Fruit fly (Drosophila melanogaster) whole organism, embryonic: ENCODE data around the gene GstO2.
A peak's percentile ranks its signal among the peaks of the same experiment; 100 is the strongest.

Source experiments
- Aef1 ChIP-seq: fragments of 200-800 bp; sonication (Bioruptor generic); IDR thresholded peaks from 3 replicates; pipeline ENCODE4 v1.3.6; 2022; ENCODE audit warnings: missing biosample characterization, missing genetic modification characterization
- Atf3 ChIP-seq: fragments of 200-800 bp; sonication (Bioruptor generic); optimal IDR thresholded peaks from 3 replicates; lab custom pipeline; 2016; ENCODE audit warnings: missing biosample characterization, missing genetic modification characterization
- CG12659 ChIP-seq: fragments of 200-800 bp; sonication (Bioruptor generic); optimal IDR thresholded peaks from 3 replicates; lab custom pipeline; 2017; ENCODE audit warnings: mild to moderate bottlenecking, missing biosample characterization, missing genetic modification reagents, missing genetic modification characterization
- CG12942 ChIP-seq: fragments of 200-800 bp; sonication (Bioruptor generic); optimal IDR thresholded peaks from 3 replicates; lab custom pipeline; 2016; ENCODE audit warnings: missing biosample characterization, missing genetic modification characterization
- CG13624 ChIP-seq: fragments of 200-800 bp; sonication (Bioruptor generic); optimal IDR thresholded peaks from 2 replicates; lab custom pipeline; 2016; ENCODE audit warnings: missing biosample characterization, missing genetic modification characterization
- CG14050 ChIP-seq: fragments of 200-800 bp; sonication (Bioruptor generic); IDR thresholded peaks from 3 replicates; pipeline ENCODE4 v1.3.6; 2022; ENCODE audit warnings: missing biosample characterization, missing genetic modification characterization
- CG14667 ChIP-seq: fragments of 200-800 bp; sonication (Bioruptor generic); IDR thresholded peaks from 2 replicates; pipeline ENCODE4 v1.3.6; 2022; ENCODE audit warnings: missing biosample characterization, missing genetic modification characterization
- CG1603 ChIP-seq: fragments of 200-800 bp; sonication (Bioruptor generic); optimal IDR thresholded peaks from 2 replicates; lab custom pipeline; 2019; ENCODE audit warnings: missing biosample characterization, mild to moderate bottlenecking, missing genetic modification characterization, moderate library complexity
- CG1647 ChIP-seq: fragments of 200-800 bp; sonication (Bioruptor generic); optimal IDR thresholded peaks from 3 replicates; lab custom pipeline; 2016; ENCODE audit warnings: missing biosample characterization, missing genetic modification characterization
- CG1832 ChIP-seq: fragments of 200-800 bp; sonication (Bioruptor generic); optimal IDR thresholded peaks from 2 replicates; lab custom pipeline; 2017; ENCODE audit warnings: missing biosample characterization, mild to moderate bottlenecking, missing genetic modification characterization, inconsistent platforms
- CG2129 ChIP-seq: fragments of 200-800 bp; sonication (Bioruptor generic); IDR thresholded peaks from 2 replicates; pipeline ENCODE4 v1.3.6; 2022; ENCODE audit warnings: missing biosample characterization, missing genetic modification characterization; ENCODE audit not compliant: partially characterized antibody
- CG2875 ChIP-seq: fragments of 200-800 bp; sonication (Bioruptor generic); optimal IDR thresholded peaks from 2 replicates; lab custom pipeline; 2017; ENCODE audit warnings: missing biosample characterization, mild to moderate bottlenecking, missing genetic modification characterization, missing genetic modification reagents
- CG30431 ChIP-seq: fragments of 200-800 bp; sonication (Bioruptor generic); optimal IDR thresholded peaks from 2 replicates; lab custom pipeline; 2017; ENCODE audit warnings: missing biosample characterization, missing genetic modification characterization
- CG33213 ChIP-seq: fragments of 200-800 bp; sonication (Bioruptor generic); optimal IDR thresholded peaks from 3 replicates; lab custom pipeline; 2016; ENCODE audit warnings: missing biosample characterization, missing genetic modification characterization
- CG34422 ChIP-seq: fragments of 200-800 bp; sonication (Bioruptor generic); IDR thresholded peaks from 3 replicates; pipeline ENCODE4 v1.3.6; 2022; ENCODE audit warnings: missing biosample characterization, missing genetic modification characterization
- CG3726 ChIP-seq: fragments of 200-800 bp; sonication (Bioruptor generic); IDR thresholded peaks from 3 replicates; pipeline ENCODE4, ENCODE4 v1.3.6; 2022; ENCODE audit warnings: missing biosample characterization, missing genetic modification characterization
- CG4328 ChIP-seq: fragments of 200-800 bp; sonication (Bioruptor generic); optimal IDR thresholded peaks from 3 replicates; lab custom pipeline; 2017; ENCODE audit warnings: missing biosample characterization, missing genetic modification reagents, missing genetic modification characterization
- CG4820 ChIP-seq: fragments of 200-800 bp; sonication (Bioruptor generic); optimal IDR thresholded peaks from 3 replicates; lab custom pipeline; 2016; ENCODE audit warnings: missing biosample characterization, missing genetic modification characterization
- CG6254 ChIP-seq: fragments of 200-800 bp; sonication (Bioruptor generic); optimal IDR thresholded peaks from 3 replicates; lab custom pipeline; 2017; ENCODE audit warnings: mild to moderate bottlenecking, missing biosample characterization, missing genetic modification reagents, missing genetic modification characterization
- CG6813 ChIP-seq: fragments of 200-800 bp; sonication (Bioruptor generic); optimal IDR thresholded peaks from 2 replicates; lab custom pipeline; 2017; ENCODE audit warnings: missing biosample characterization, missing genetic modification characterization, mild to moderate bottlenecking, moderate library complexity, missing genetic modification reagents
- CG7928 ChIP-seq: fragments of 200-800 bp; sonication (Bioruptor generic); optimal IDR thresholded peaks from 2 replicates; lab custom pipeline; 2017; ENCODE audit warnings: missing biosample characterization, mild to moderate bottlenecking, missing genetic modification characterization
- Dp ChIP-seq: fragments of 200-800 bp; sonication (Bioruptor generic); optimal IDR thresholded peaks from 2 replicates; lab custom pipeline; 2018; ENCODE audit warnings: missing biosample characterization, mild to moderate bottlenecking, missing genetic modification characterization, moderate library complexity
- Eip74EF ChIP-seq, 2 experiments: fragments of 200-800 bp in 1 of 2; fragments of >200 bp in 1 of 2; sonication (Bioruptor generic) in 1 of 2; optimal IDR thresholded peaks; 2 replicates each; lab custom pipeline; 2017 to 2019; ENCODE audit warnings: missing biosample characterization in 2 of 2, missing genetic modification characterization in 2 of 2, mild to moderate bottlenecking in 1 of 2, moderate library complexity in 1 of 2
- Gsc ChIP-seq: fragments of 200-800 bp; sonication (Bioruptor generic); IDR thresholded peaks from 2 replicates; pipeline ENCODE4 v1.3.6; 2022; ENCODE audit warnings: missing biosample characterization, missing genetic modification characterization
- H15 ChIP-seq: fragments of 200-800 bp; sonication (Bioruptor generic); IDR thresholded peaks from 3 replicates; pipeline ENCODE4 v1.3.6; 2022; ENCODE audit warnings: missing biosample characterization, missing genetic modification characterization
- Hmx ChIP-seq: fragments of 200-800 bp; sonication (Bioruptor generic); optimal IDR thresholded peaks from 2 replicates; lab custom pipeline; 2016; ENCODE audit warnings: missing biosample characterization, missing genetic modification characterization
- Hr78 ChIP-seq, 2 experiments: fragments of 200-800 bp in 1 of 2; fragments of >200 bp in 1 of 2; sonication (Bioruptor generic) in 1 of 2; optimal IDR thresholded peaks; 2 replicates each; lab custom pipeline; 2017 to 2019; ENCODE audit warnings: missing biosample characterization in 2 of 2, missing genetic modification characterization in 2 of 2, mild to moderate bottlenecking in 1 of 2, moderate library complexity in 1 of 2
- Meics ChIP-seq: fragments of 200-800 bp; sonication (Bioruptor generic); optimal IDR thresholded peaks from 2 replicates; lab custom pipeline; 2017; ENCODE audit warnings: missing biosample characterization, mild to moderate bottlenecking, missing genetic modification characterization
- NfI ChIP-seq: fragments of 200-800 bp; sonication (Bioruptor generic); optimal IDR thresholded peaks from 3 replicates; lab custom pipeline; 2018; ENCODE audit warnings: missing biosample characterization, mild to moderate bottlenecking, missing genetic modification characterization, moderate library complexity
- Opbp ChIP-seq: fragments of 200-800 bp; sonication (Bioruptor generic); IDR thresholded peaks from 3 replicates; pipeline ENCODE4 v1.3.6; 2022; ENCODE audit warnings: missing biosample characterization, missing genetic modification characterization; ENCODE audit not compliant: partially characterized antibody
- PHDP ChIP-seq: fragments of 200-800 bp; sonication (Bioruptor generic); optimal IDR thresholded peaks from 3 replicates; lab custom pipeline; 2018; ENCODE audit warnings: missing biosample characterization, mild to moderate bottlenecking, missing genetic modification characterization, moderate library complexity
- Sry-β ChIP-seq: fragments of 200-800 bp; sonication (Bioruptor generic); optimal IDR thresholded peaks from 2 replicates; lab custom pipeline; 2018; ENCODE audit warnings: missing biosample characterization, mild to moderate bottlenecking, missing genetic modification characterization, moderate library complexity
- Trl ChIP-seq, 3 experiments: fragments of >200 bp in 2 of 3; fragments of 200-800 bp in 1 of 3; sonication (Bioruptor generic) in 1 of 3; optimal IDR thresholded peaks; 2 replicates in 1 of 3; 3 replicates in 2 of 3; lab custom pipeline; 2016 to 2017; ENCODE audit warnings: missing biosample characterization in 1 of 3, missing genetic modification characterization in 1 of 3
- Vsx1 ChIP-seq: fragments of 200-800 bp; sonication (Bioruptor generic); optimal IDR thresholded peaks from 2 replicates; lab custom pipeline; 2017; ENCODE audit warnings: missing biosample characterization, mild to moderate bottlenecking, missing genetic modification characterization, missing genetic modification reagents
- YL-1 ChIP-seq: fragments of 200-800 bp; sonication (Bioruptor generic); optimal IDR thresholded peaks from 3 replicates; lab custom pipeline; 2017; ENCODE audit warnings: missing biosample characterization, mild to moderate bottlenecking, missing genetic modification characterization
- ash1 ChIP-seq: fragments of 200-800 bp; sonication (Bioruptor generic); optimal IDR thresholded peaks from 2 replicates; lab custom pipeline; 2018; ENCODE audit warnings: missing biosample characterization, mild to moderate bottlenecking, missing genetic modification characterization
- dati ChIP-seq: fragments of 200-800 bp; sonication (Bioruptor generic); IDR thresholded peaks from 2 replicates; pipeline ENCODE4 v1.3.6; 2022; ENCODE audit warnings: missing biosample characterization, missing genetic modification characterization
- eve ChIP-seq, 2 experiments: fragments of >200 bp; optimal IDR thresholded peaks; 2 replicates each; lab custom pipeline; 2017; ENCODE audit warnings: missing biosample characterization in 2 of 2, missing genetic modification characterization in 2 of 2
- kni ChIP-seq: fragments of 200-800 bp; sonication (Bioruptor generic); optimal IDR thresholded peaks from 3 replicates; lab custom pipeline; 2017; ENCODE audit warnings: mild to moderate bottlenecking, missing biosample characterization, missing genetic modification reagents, missing genetic modification characterization
- lab ChIP-seq: fragments of 200-800 bp; sonication (Bioruptor generic); optimal IDR thresholded peaks from 3 replicates; lab custom pipeline; 2017; ENCODE audit warnings: missing biosample characterization, missing genetic modification characterization, mild to moderate bottlenecking, moderate library complexity, missing genetic modification reagents
- lola ChIP-seq, 3 experiments: fragments of >200 bp in 2 of 3; fragments of 200-800 bp in 1 of 3; sonication (Bioruptor generic) in 1 of 3; optimal IDR thresholded peaks; 2 replicates each; lab custom pipeline; 2017 to 2019; ENCODE audit warnings: missing biosample characterization in 3 of 3, missing genetic modification characterization in 3 of 3, mild to moderate bottlenecking in 1 of 3, moderate library complexity in 1 of 3
- mirr ChIP-seq: fragments of 200-800 bp; sonication (Bioruptor generic); optimal IDR thresholded peaks from 3 replicates; lab custom pipeline; 2018; ENCODE audit warnings: missing biosample characterization, mild to moderate bottlenecking, missing genetic modification characterization
- otp ChIP-seq: fragments of 200-800 bp; sonication (Bioruptor generic); IDR thresholded peaks from 3 replicates; pipeline ENCODE4, ENCODE4 v1.3.6; 2022; ENCODE audit warnings: missing biosample characterization, missing genetic modification characterization
- pfk ChIP-seq: fragments of 200-800 bp; sonication (Bioruptor generic); optimal IDR thresholded peaks from 2 replicates; lab custom pipeline; 2018; ENCODE audit warnings: missing biosample characterization, mild to moderate bottlenecking, missing genetic modification characterization, moderate library complexity
- pnt ChIP-seq: fragments of 200-800 bp; sonication (Bioruptor generic); optimal IDR thresholded peaks from 3 replicates; lab custom pipeline; 2016; ENCODE audit warnings: missing biosample characterization, missing genetic modification characterization
- psq ChIP-seq: fragments of 200-800 bp; sonication (Bioruptor generic); optimal IDR thresholded peaks from 2 replicates; lab custom pipeline; 2017; ENCODE audit warnings: missing biosample characterization, missing genetic modification characterization
- ranshi ChIP-seq: fragments of 200-800 bp; sonication (Bioruptor generic); IDR thresholded peaks from 2 replicates; pipeline ENCODE4 v1.3.6; 2022; ENCODE audit warnings: missing biosample characterization, missing genetic modification characterization
- unpg ChIP-seq: fragments of 200-800 bp; sonication (Bioruptor generic); optimal IDR thresholded peaks from 3 replicates; lab custom pipeline; 2018; ENCODE audit warnings: missing biosample characterization, mild to moderate bottlenecking, missing genetic modification characterization, moderate library complexity

Gene GstO2

dm6 chr3L:8506975-8507441 lies 16.3 kb downstream of the GstO2 start, which contains the start of gene CG43163 (continued):
- TF ChIP-seq PHDP (tag; lab: Kevin White, UChicago) (peak; percentile 80), H15 (GFP tag; lab: Robert Waterston, UW) (peak; percentile 64; the same call in 2 of the 3 replicates), CG1647 (GFP tag; lab: Kevin White, UChicago) (no peak), lola (GFP tag; optimal IDR thresholded peaks at IDR 0.05; lab: Kevin White, UChicago) (peak in 1 of 3 experiments; percentile 56), mirr (GFP tag; lab: Kevin White, UChicago) (no peak), ash1 (GFP tag; lab: Kevin White, UChicago) (no peak), Gsc (GFP tag; lab: Robert Waterston, UW) (no peak), Vsx1 (GFP tag; lab: Kevin White, UChicago) (no peak), CG4328 (GFP tag; lab: Kevin White, UChicago) (no peak), Atf3 (GFP tag; lab: Kevin White, UChicago) (no peak), Opbp (GFP tag; lab: Robert Waterston, UW) (peak; percentile 38; the same call in 1 of the 3 replicates), CG14050 (GFP tag; lab: Robert Waterston, UW) (peak; percentile 30; the same call in 1 of the 3 replicates), CG2129 (GFP tag; lab: Robert Waterston, UW) (no peak), pnt (GFP tag; lab: Kevin White, UChicago) (no peak), Eip74EF (GFP tag; optimal IDR thresholded peaks at IDR 0.05; lab: Kevin White, UChicago) (peak in 1 of 2 experiments; percentile 58), Hmx (GFP tag; lab: Kevin White, UChicago) (no peak), CG1603 (peak; percentile 80), CG30431 (GFP tag; lab: Kevin White, UChicago) (peak; percentile 47), lab (GFP tag; lab: Kevin White, UChicago) (peak; percentile 78), Meics (GFP tag; lab: Kevin White, UChicago) (peak; percentile 61), ranshi (GFP tag; lab: Robert Waterston, UW) (peak; percentile 58; the same call in 1 of the 2 replicates), Aef1 (GFP tag; lab: Robert Waterston, UW) (peak; percentile 72), Sry-β (GFP tag; lab: Kevin White, UChicago) (no peak), Dp (GFP tag; lab: Kevin White, UChicago) (peak; percentile 63), CG12942 (GFP tag; lab: Kevin White, UChicago) (peak; percentile 54), dati (no peak), pfk (GFP tag; lab: Kevin White, UChicago) (no peak), CG7928 (GFP tag; lab: Kevin White, UChicago) (no peak), otp (GFP tag; lab: Robert Waterston, UW) (peak; percentile 52; the same call in 1 of the 3 replicates), Trl (optimal IDR thresholded peaks at IDR 0.05; lab: Kevin White, UChicago) (peak in 1 of 2 experiments; percentile 1), Trl (GFP tag; optimal IDR thresholded peaks at IDR 0.05; lab: Kevin White, UChicago) (peak; percentile 35), CG34422 (peak; percentile 78), unpg (peak; percentile 84), kni (GFP tag; lab: Kevin White, UChicago) (no peak), CG3726 (GFP tag; lab: Robert Waterston, UW) (0 out of 3 replicates have a peak, but pooled peaks have one; percentile 52), CG1832 (GFP tag; lab: Kevin White, UChicago) (no peak), YL-1 (GFP tag; lab: Kevin White, UChicago) (peak; percentile 55), CG33213 (GFP tag; lab: Kevin White, UChicago) (peak; percentile 76), psq (GFP tag; lab: Kevin White, UChicago) (no peak), eve (GFP tag; optimal IDR thresholded peaks at IDR 0.05; lab: Kevin White, UChicago) (no peak), CG4820 (GFP tag; lab: Kevin White, UChicago) (peak; percentile 53), CG14667 (peak; percentile 21; the same call in 1 of the 2 replicates), CG2875 (peak; percentile 34), CG6254 (GFP tag; lab: Kevin White, UChicago) (peak; percentile 48), CG12659 (GFP tag; lab: Kevin White, UChicago) (peak; percentile 83), NfI (GFP tag; lab: Kevin White, UChicago) (peak; percentile 52), CG6813 (GFP tag; lab: Kevin White, UChicago) (no peak), CG13624 (no peak), Hr78 (GFP tag; optimal IDR thresholded peaks at IDR 0.05; lab: Kevin White, UChicago) (peak in 1 of 2 experiments; percentile 76)
